Fruit fly (Drosophila melanogaster) whole organism, embryonic: ENCODE measurements around the gene CG2964.
A peak's percentile ranks its signal among the peaks of the same experiment; 100 is the strongest.

ENCODE experiments used
- B-H2 ChIP-seq: fragments of 200-800 bp; sonication (Bioruptor generic); optimal IDR thresholded peaks from 2 replicates; lab custom pipeline; 2018; ENCODE audit warnings: missing biosample characterization, mild to moderate bottlenecking, missing genetic modification characterization
- CG1024 ChIP-seq: fragments of 200-800 bp; sonication (Bioruptor generic); IDR thresholded peaks from 2 replicates; pipeline ENCODE4 v1.3.6; 2022; ENCODE audit warnings: missing biosample characterization, missing genetic modification characterization
- CG11247 ChIP-seq: fragments of 200-800 bp; sonication (Bioruptor generic); IDR thresholded peaks from 2 replicates; pipeline ENCODE4 v1.3.6; 2022; ENCODE audit warnings: missing biosample characterization, missing genetic modification characterization
- CG11456 ChIP-seq: fragments of 200-800 bp; sonication (Bioruptor generic); IDR thresholded peaks from 3 replicates; pipeline ENCODE4 v1.3.6; 2022; ENCODE audit warnings: missing biosample characterization, missing genetic modification characterization
- CG14050 ChIP-seq: fragments of 200-800 bp; sonication (Bioruptor generic); IDR thresholded peaks from 3 replicates; pipeline ENCODE4 v1.3.6; 2022; ENCODE audit warnings: missing biosample characterization, missing genetic modification characterization
- CG15514 ChIP-seq: fragments of 200-800 bp; sonication (Bioruptor generic); optimal IDR thresholded peaks from 3 replicates; lab custom pipeline; 2017; ENCODE audit warnings: missing biosample characterization, missing genetic modification characterization, mild to moderate bottlenecking, moderate library complexity, missing genetic modification reagents
- CG1603 ChIP-seq: fragments of 200-800 bp; sonication (Bioruptor generic); optimal IDR thresholded peaks from 2 replicates; lab custom pipeline; 2019; ENCODE audit warnings: missing biosample characterization, mild to moderate bottlenecking, missing genetic modification characterization, moderate library complexity
- CG18619 ChIP-seq: fragments of 200-800 bp; sonication (Bioruptor generic); optimal IDR thresholded peaks from 3 replicates; lab custom pipeline; 2017; ENCODE audit warnings: missing biosample characterization, mild to moderate bottlenecking, missing genetic modification characterization
- CG2199 ChIP-seq: fragments of 200-800 bp; sonication (Bioruptor generic); IDR thresholded peaks from 3 replicates; pipeline ENCODE4 v1.3.6; 2022; ENCODE audit warnings: missing biosample characterization, missing genetic modification characterization
- CG2875 ChIP-seq: fragments of 200-800 bp; sonication (Bioruptor generic); optimal IDR thresholded peaks from 2 replicates; lab custom pipeline; 2017; ENCODE audit warnings: missing biosample characterization, mild to moderate bottlenecking, missing genetic modification characterization, missing genetic modification reagents
- CG3065 ChIP-seq: fragments of 200-800 bp; sonication (Bioruptor generic); optimal IDR thresholded peaks from 2 replicates; lab custom pipeline; 2016; ENCODE audit warnings: missing biosample characterization, missing genetic modification characterization
- CG3847 ChIP-seq: fragments of 200-800 bp; sonication (Bioruptor generic); IDR thresholded peaks from 2 replicates; pipeline ENCODE4 v1.3.6; 2022; ENCODE audit warnings: missing biosample characterization, missing genetic modification characterization
- CG4360 ChIP-seq: fragments of 200-800 bp; sonication (Bioruptor generic); IDR thresholded peaks from 2 replicates; pipeline ENCODE4 v1.3.6; 2022; ENCODE audit warnings: missing biosample characterization, missing genetic modification characterization
- CG4617 ChIP-seq: fragments of 200-800 bp; sonication (Bioruptor generic); optimal IDR thresholded peaks from 3 replicates; lab custom pipeline; 2016; ENCODE audit warnings: missing biosample characterization, missing genetic modification characterization, borderline replicate concordance
- CG4730 ChIP-seq: fragments of 200-800 bp; sonication (Bioruptor generic); IDR thresholded peaks from 2 replicates; pipeline ENCODE4 v1.3.6; 2022; ENCODE audit warnings: missing biosample characterization, missing genetic modification characterization
- CG5180 ChIP-seq: fragments of 200-800 bp; sonication (Bioruptor generic); optimal IDR thresholded peaks from 3 replicates; lab custom pipeline; 2017; ENCODE audit warnings: missing biosample characterization, missing genetic modification characterization, mild to moderate bottlenecking, moderate library complexity, missing genetic modification reagents
- CG6854 ChIP-seq: fragments of 200-800 bp; sonication (Bioruptor generic); optimal IDR thresholded peaks from 3 replicates; lab custom pipeline; 2017; ENCODE audit warnings: missing biosample characterization, mild to moderate bottlenecking, missing genetic modification characterization
- CG7745 ChIP-seq: fragments of 200-800 bp; sonication (Bioruptor generic); optimal IDR thresholded peaks from 2 replicates; lab custom pipeline; 2018; ENCODE audit warnings: missing biosample characterization, mild to moderate bottlenecking, missing genetic modification characterization, moderate library complexity
- CG8359 ChIP-seq: fragments of 200-800 bp; sonication (Bioruptor generic); optimal IDR thresholded peaks from 2 replicates; lab custom pipeline; 2017; ENCODE audit warnings: missing biosample characterization, mild to moderate bottlenecking, missing genetic modification characterization, borderline replicate concordance
- Dll ChIP-seq: fragments of 200-800 bp; sonication (Bioruptor generic); IDR thresholded peaks from 4 replicates; pipeline ENCODE4 v1.3.6; 2022; ENCODE audit warnings: missing biosample characterization, missing genetic modification characterization; ENCODE audit not compliant: partially characterized antibody
- Hand ChIP-seq: fragments of 200-800 bp; sonication (Bioruptor generic); optimal IDR thresholded peaks from 2 replicates; lab custom pipeline; 2017; ENCODE audit warnings: mild to moderate bottlenecking, missing biosample characterization, missing genetic modification reagents, missing genetic modification characterization
- HmgD ChIP-seq: fragments of 200-800 bp; sonication (Bioruptor generic); optimal IDR thresholded peaks from 3 replicates; lab custom pipeline; 2016; ENCODE audit warnings: missing biosample characterization, missing genetic modification characterization
- Kr ChIP-seq: fragments of 200-800 bp; sonication (Bioruptor generic); optimal IDR thresholded peaks from 2 replicates; lab custom pipeline; 2017; ENCODE audit warnings: missing biosample characterization, mild to moderate bottlenecking, missing genetic modification characterization
- Med ChIP-seq: fragments of 200-800 bp; sonication (Bioruptor generic); peaks from one replicate; lab custom pipeline; 2016; ENCODE audit warnings: missing biosample characterization, missing genetic modification characterization, mild to moderate bottlenecking, inconsistent platforms, moderate library complexity
- Meics ChIP-seq: fragments of 200-800 bp; sonication (Bioruptor generic); optimal IDR thresholded peaks from 2 replicates; lab custom pipeline; 2017; ENCODE audit warnings: missing biosample characterization, mild to moderate bottlenecking, missing genetic modification characterization
- Oli ChIP-seq: fragments of 200-800 bp; sonication (Bioruptor generic); optimal IDR thresholded peaks from 2 replicates; lab custom pipeline; 2018; ENCODE audit warnings: missing biosample characterization, mild to moderate bottlenecking, missing genetic modification characterization, moderate library complexity
- Optix ChIP-seq: fragments of 200-800 bp; sonication (Bioruptor generic); IDR thresholded peaks from 3 replicates; pipeline ENCODE4 v1.3.6; 2022; ENCODE audit warnings: missing biosample characterization, missing genetic modification characterization
- TFAM ChIP-seq: fragments of 200-800 bp; sonication (Bioruptor generic); optimal IDR thresholded peaks from 2 replicates; lab custom pipeline; 2017; ENCODE audit warnings: missing biosample characterization, missing genetic modification characterization, inconsistent platforms
- Trl ChIP-seq, 3 experiments: fragments of >200 bp in 2 of 3; fragments of 200-800 bp in 1 of 3; sonication (Bioruptor generic) in 1 of 3; optimal IDR thresholded peaks; 2 replicates in 1 of 3; 3 replicates in 2 of 3; lab custom pipeline; 2016 to 2017; ENCODE audit warnings: missing biosample characterization in 1 of 3, missing genetic modification characterization in 1 of 3
- Xbp1 ChIP-seq: fragments of 200-800 bp; sonication (Bioruptor generic); optimal IDR thresholded peaks from 3 replicates; lab custom pipeline; 2016; ENCODE audit warnings: missing biosample characterization, mild to moderate bottlenecking, missing genetic modification characterization
- ac ChIP-seq: fragments of 200-800 bp; sonication (Bioruptor generic); optimal IDR thresholded peaks from 3 replicates; lab custom pipeline; 2017; ENCODE audit warnings: missing biosample characterization, mild to moderate bottlenecking, missing genetic modification characterization
- aop ChIP-seq: fragments of 200-800 bp; sonication (Bioruptor generic); IDR thresholded peaks from 2 replicates; pipeline ENCODE4 v1.3.6; 2022; ENCODE audit warnings: missing biosample characterization, missing genetic modification characterization
- bab2 ChIP-seq: fragments of 200-800 bp; sonication (Bioruptor generic); optimal IDR thresholded peaks from 2 replicates; lab custom pipeline; 2016; ENCODE audit warnings: missing biosample characterization, missing genetic modification characterization
- crp ChIP-seq, 2 experiments: fragments of 200-800 bp; sonication (Bioruptor generic); optimal IDR thresholded peaks; 2 replicates in 1 of 2; 3 replicates in 1 of 2; lab custom pipeline; 2017; ENCODE audit warnings: missing biosample characterization in 2 of 2, missing genetic modification characterization in 2 of 2, mild to moderate bottlenecking in 1 of 2, moderate library complexity in 1 of 2
- exex ChIP-seq: fragments of 200-800 bp; sonication (Bioruptor generic); optimal IDR thresholded peaks from 4 replicates; lab custom pipeline; 2018; ENCODE audit warnings: missing biosample characterization, mild to moderate bottlenecking, missing genetic modification characterization, moderate library complexity
- grn ChIP-seq: fragments of 200-800 bp; sonication (Bioruptor generic); optimal IDR thresholded peaks from 3 replicates; lab custom pipeline; 2017; ENCODE audit warnings: missing biosample characterization, missing genetic modification characterization
- inv ChIP-seq: fragments of 200-800 bp; sonication (Bioruptor generic); IDR thresholded peaks from 2 replicates; pipeline ENCODE4 v1.3.6; 2022; ENCODE audit warnings: missing biosample characterization, missing genetic modification characterization; ENCODE audit not compliant: partially characterized antibody
- kni ChIP-seq: fragments of 200-800 bp; sonication (Bioruptor generic); optimal IDR thresholded peaks from 3 replicates; lab custom pipeline; 2017; ENCODE audit warnings: mild to moderate bottlenecking, missing biosample characterization, missing genetic modification reagents, missing genetic modification characterization
- lmd ChIP-seq: fragments of 200-800 bp; sonication (Bioruptor generic); IDR thresholded peaks from 2 replicates; pipeline ENCODE4 v1.3.6; 2022; ENCODE audit warnings: missing biosample characterization, missing genetic modification characterization
- nau ChIP-seq: fragments of 200-800 bp; sonication (Bioruptor generic); optimal IDR thresholded peaks from 3 replicates; lab custom pipeline; 2017; ENCODE audit warnings: missing biosample characterization, mild to moderate bottlenecking, missing genetic modification characterization, missing genetic modification reagents
- nerfin-1 ChIP-seq: fragments of 200-800 bp; sonication (Bioruptor generic); optimal IDR thresholded peaks from 3 replicates; lab custom pipeline; 2019; ENCODE audit warnings: missing biosample characterization, mild to moderate bottlenecking, missing genetic modification characterization, moderate library complexity
- onecut ChIP-seq: fragments of 200-800 bp; sonication (Bioruptor generic); IDR thresholded peaks from 2 replicates; pipeline ENCODE4 v1.3.6; 2022; ENCODE audit warnings: missing biosample characterization, missing genetic modification characterization
- prd ChIP-seq, 3 experiments: fragments of >200 bp in 2 of 3; fragments of 200-800 bp in 1 of 3; sonication (Bioruptor generic) in 1 of 3; optimal IDR thresholded peaks in 2 of 3; IDR thresholded peaks in 1 of 3; 2 replicates in 2 of 3; 3 replicates in 1 of 3; pipeline versions ENCODE4 v1.3.6 to Lab custom; 2017 to 2022; ENCODE audit warnings: missing biosample characterization in 1 of 3, missing genetic modification characterization in 1 of 3
- salm ChIP-seq: fragments of 200-800 bp; sonication (Bioruptor generic); optimal IDR thresholded peaks from 2 replicates; lab custom pipeline; 2018; ENCODE audit warnings: missing biosample characterization, mild to moderate bottlenecking, missing genetic modification characterization
- sob ChIP-seq: fragments of 200-800 bp; sonication (Bioruptor generic); IDR thresholded peaks from 2 replicates; pipeline ENCODE4 v1.3.6; 2022; ENCODE audit warnings: missing biosample characterization, missing genetic modification characterization
- usp ChIP-seq: fragments of >200 bp; optimal IDR thresholded peaks from 2 replicates; lab custom pipeline; 2017; ENCODE audit warnings: missing biosample characterization, missing genetic modification characterization

The CG2964 gene

DNA sequence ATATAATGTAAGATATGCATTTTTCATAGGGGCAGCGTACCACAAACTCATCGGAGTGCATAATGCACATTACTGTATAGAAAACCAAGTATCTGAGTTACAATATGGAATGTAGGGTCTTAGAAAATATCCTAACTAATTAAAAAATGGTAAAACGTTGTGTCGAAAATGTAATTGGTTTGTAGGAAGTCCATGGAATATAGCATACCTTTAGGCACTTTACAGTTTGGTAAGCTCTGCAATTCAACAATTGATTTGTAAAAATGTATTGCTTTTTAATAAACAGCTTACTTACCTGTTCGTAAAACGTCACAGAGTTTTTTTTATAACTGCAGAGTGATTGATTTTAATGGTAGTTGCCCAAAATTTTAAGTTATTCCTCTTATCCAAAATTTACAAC lies at the start of gene CG2964:
Gene CG2964 (plus strand): TSS at position 301 of the 400 bp plus-strand sequence.
- no peak for TF ChIP-seq CG2875 (GFP tag; lab: Kevin White, UChicago)
- no peak for TF ChIP-seq onecut (GFP tag; lab: Robert Waterston, UW)
- no peak for TF ChIP-seq Hand (GFP tag; lab: Kevin White, UChicago)
- no peak for TF ChIP-seq CG1603 (tag; lab: Kevin White, UChicago)
- TF ChIP-seq inv (GFP tag; lab: Robert Waterston, UW) = no peak
- no peak for TF ChIP-seq aop (GFP tag; lab: Robert Waterston, UW)
- no peak for TF ChIP-seq salm (tag; lab: Kevin White, UChicago)
- TF ChIP-seq TFAM = no peak
- TF ChIP-seq CG3065 (GFP tag; lab: Kevin White, UChicago) = no peak
- no peak for TF ChIP-seq kni
- TF ChIP-seq exex = no peak
- no peak for TF ChIP-seq Dll (GFP tag; lab: Robert Waterston, UW)

DNA sequence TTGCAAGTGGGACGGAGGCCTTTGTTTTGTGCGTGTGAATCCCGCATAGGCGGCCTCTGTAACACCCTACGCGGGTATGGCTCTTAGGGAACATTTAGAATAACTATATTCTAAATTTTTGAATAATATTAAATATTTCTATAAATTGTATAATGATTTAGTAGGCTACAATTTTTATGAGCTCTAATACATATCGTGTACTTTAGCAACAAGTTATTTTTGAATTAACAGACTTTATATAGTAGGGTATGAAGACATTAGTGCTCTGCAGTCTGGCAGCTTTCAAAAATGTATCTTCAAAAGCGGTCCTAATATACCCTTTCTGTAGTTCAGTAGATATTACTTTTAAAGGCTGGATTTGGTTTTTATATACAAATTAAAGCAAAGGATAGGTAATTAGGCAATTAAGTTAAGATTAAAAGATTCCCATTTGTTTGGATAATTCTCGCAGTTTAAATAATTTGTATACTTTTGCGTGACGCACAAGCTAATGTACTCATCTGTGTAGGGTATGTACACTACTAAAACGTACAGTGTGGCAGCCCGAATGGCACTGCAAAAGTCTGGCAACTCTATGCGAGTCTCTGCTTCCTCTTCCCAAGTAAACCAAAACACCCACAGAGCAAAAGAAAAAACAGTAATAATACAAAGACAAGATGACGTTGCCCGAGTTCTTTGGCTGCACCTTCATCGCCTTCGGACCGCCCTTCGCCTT lies 46.4 kb upstream of the CG2964 start, which contains the start of the genes Snx21 and aph-1:
Gene Snx21 (minus strand): TSS at position 7 of the 715 bp plus-strand sequence.
Gene aph-1 (plus strand): TSS at position 575 of the 715 bp plus-strand sequence.
- TF ChIP-seq CG7745 (tag; lab: Kevin White, UChicago) (no peak), nau (GFP tag; lab: Kevin White, UChicago) (peak; percentile 82), nerfin-1 (tag; lab: Kevin White, UChicago) (peak; percentile 89), B-H2 (peak; percentile 92), Kr (GFP tag; lab: Kevin White, UChicago) (no peak), Meics (GFP tag; lab: Kevin White, UChicago) (peak; percentile 93), CG11456 (GFP tag; lab: Robert Waterston, UW) (peak; percentile 88), lmd (peak; percentile 91), CG1024 (GFP tag; lab: Robert Waterston, UW) (peak; percentile 47; the same call in 1 of the 2 replicates), Optix (peak; percentile 78; the same call in 2 of the 3 replicates), CG4617 (GFP tag; lab: Kevin White, UChicago) (peak; percentile 77), CG3847 (peak; percentile 85), bab2 (peak; percentile 89), prd (optimal IDR thresholded peaks at IDR 0.05; lab: Kevin White, UChicago) (no peak), prd (GFP tag; IDR thresholded peaks at IDR 0.05; lab: Robert Waterston, UW) (peak; percentile 93), CG14050 (GFP tag; lab: Robert Waterston, UW) (peak; percentile 77), Xbp1 (GFP tag; lab: Kevin White, UChicago) (peak; percentile 92), CG11247 (GFP tag; lab: Robert Waterston, UW) (peak; percentile 77), CG2199 (GFP tag; lab: Robert Waterston, UW) (0 out of 3 replicates have a peak, but pooled peaks have one; percentile 59), salm (tag; lab: Kevin White, UChicago) (peak; percentile 80), crp (GFP tag; optimal IDR thresholded peaks at IDR 0.05; lab: Kevin White, UChicago) (peak in 1 of 2 experiments; percentile 54), CG15514 (GFP tag; lab: Kevin White, UChicago) (peak; percentile 84), usp (GFP tag; lab: Kevin White, UChicago) (no peak), Oli (peak; percentile 94), CG4360 (GFP tag; lab: Robert Waterston, UW) (peak; percentile 26; the same call in 1 of the 2 replicates), CG6854 (peak; percentile 88), grn (GFP tag; lab: Kevin White, UChicago) (peak; percentile 25), CG4730 (GFP tag; lab: Robert Waterston, UW) (peak; percentile 79), Med (GFP tag; lab: Kevin White, UChicago) (peak; percentile 97), CG18619 (peak; percentile 92), CG8359 (peak; percentile 82), CG5180 (GFP tag; lab: Kevin White, UChicago) (peak; percentile 74), sob (GFP tag; lab: Robert Waterston, UW) (peak; percentile 90), Trl (optimal IDR thresholded peaks at IDR 0.05; lab: Kevin White, UChicago) (no peak), Trl (GFP tag; optimal IDR thresholded peaks at IDR 0.05; lab: Kevin White, UChicago) (peak; percentile 93), HmgD (peak; percentile 81), ac (GFP tag; lab: Kevin White, UChicago) (peak; percentile 46)
